Worm (Caenorhabditis elegans) whole organism, L4/young adult: ENCODE results near the gene oac-2.

Experiments used
- W03F9.2 ChIP-seq: fragments of 150-350 bp; optimal IDR thresholded peaks from 2 replicates; lab custom pipeline; 2014; ENCODE audit warnings: missing biosample characterization, missing genetic modification characterization
- dao-5 ChIP-seq: sonication (generic microtip); optimal IDR thresholded peaks from 2 replicates; lab custom pipeline; 2016; ENCODE audit warnings: missing genotype, missing genetic modification characterization, moderate library complexity, missing compliant biosample characterization
- him-1 ChIP-seq: sonication (generic microtip); optimal IDR thresholded peaks from 2 replicates; lab custom pipeline; 2016; ENCODE audit warnings: missing genotype, missing genetic modification reagents, missing genetic modification characterization, missing compliant biosample characterization

The oac-2 gene

ce11 chrV:3449810-3450209 lies 25.1 kb downstream of the oac-2 start:
- no peak for TF ChIP-seq him-1 (tag; lab: Kevin White, UChicago)
- no peak for TF ChIP-seq W03F9.2 (tag; lab: Kevin White, UChicago)
- no peak for TF ChIP-seq dao-5 (tag; lab: Kevin White, UChicago)

DNA sequence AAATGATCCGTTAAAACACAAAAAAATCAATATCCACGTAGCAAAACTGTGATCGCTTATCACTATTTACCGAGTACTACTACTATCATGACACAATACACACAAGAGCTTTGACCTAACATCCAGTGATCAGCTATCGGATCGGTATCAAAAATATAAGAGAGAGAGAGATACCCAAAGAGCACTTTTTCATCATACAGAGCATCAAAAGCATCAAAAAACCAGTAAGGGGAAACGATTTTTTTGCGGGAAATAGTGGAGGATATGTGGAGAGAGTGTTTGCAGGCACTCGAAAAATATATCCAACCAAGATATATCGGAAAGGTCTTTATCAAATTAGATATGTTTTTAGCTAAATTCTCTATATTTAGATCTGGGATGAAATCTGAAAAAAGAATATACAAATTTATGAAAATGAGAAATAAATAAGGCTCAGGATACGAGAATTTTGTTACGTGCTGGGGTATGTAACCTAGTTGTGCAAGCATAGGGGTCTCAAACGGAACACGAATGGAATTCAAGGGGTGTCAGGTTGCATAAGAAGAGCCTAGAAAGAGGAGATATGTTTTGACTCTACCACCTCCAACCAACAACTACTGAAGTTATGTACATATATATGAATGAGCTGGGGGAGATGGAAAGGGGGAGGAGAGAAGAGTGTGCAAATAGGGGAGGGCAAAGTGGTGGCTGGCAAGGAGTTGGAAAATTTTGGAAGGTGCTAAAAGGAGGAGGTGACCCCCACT lies 29.7 kb downstream of the oac-2 start:
- no peak for TF ChIP-seq dao-5 (tag; lab: Kevin White, UChicago)
- TF ChIP-seq W03F9.2 (tag; lab: Kevin White, UChicago) = no peak
- no peak for TF ChIP-seq him-1 (tag; lab: Kevin White, UChicago)

ce11 chrV:3444777-3445089 lies 30.2 kb downstream of the oac-2 start, which contains the start of gene cfz-2:
TSS of gene cfz-2 (minus strand) at chrV:3444877.
- TF ChIP-seq dao-5 (tag; lab: Kevin White, UChicago) (no peak), W03F9.2 (tag; lab: Kevin White, UChicago) (no peak), him-1 (tag; lab: Kevin White, UChicago) (no peak)

ce11 chrV:3442609-3443008 lies 32.3 kb downstream of the oac-2 start:
- no peak for TF ChIP-seq him-1 (tag; lab: Kevin White, UChicago)
- TF ChIP-seq dao-5 (tag; lab: Kevin White, UChicago) = no peak
- TF ChIP-seq W03F9.2 (tag; lab: Kevin White, UChicago) = no peak

DNA sequence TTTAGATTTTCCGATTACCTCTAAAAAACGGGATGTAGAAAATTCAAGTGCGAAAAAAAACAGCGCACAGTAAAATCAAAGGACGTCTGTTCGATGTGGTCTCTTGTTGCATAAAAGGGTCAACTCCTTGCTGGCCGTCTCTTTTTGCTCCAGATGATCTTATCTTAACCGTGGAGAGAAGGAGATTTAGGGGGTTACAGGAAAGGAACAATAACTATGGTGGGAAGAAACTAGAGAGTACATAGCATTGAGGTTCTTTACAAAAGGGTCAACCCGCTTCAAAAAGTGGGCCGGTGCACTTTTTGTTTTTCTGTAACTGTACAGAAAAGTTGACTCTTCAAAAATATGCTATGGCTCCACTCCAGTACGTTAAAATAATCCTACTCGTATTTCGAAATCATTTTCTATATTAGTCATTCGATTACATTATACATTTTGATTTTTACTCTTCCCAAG lies 43.4 kb downstream of the oac-2 start, which contains the start of the genes T20D4.19 and srj-9:
T20D4.19 (minus strand) TSS at position 101 of the 456 bp plus-strand sequence.
srj-9 (plus strand) TSS at position 406 of the 456 bp plus-strand sequence.
- TF ChIP-seq him-1 (tag; lab: Kevin White, UChicago) (no peak), W03F9.2 (tag; lab: Kevin White, UChicago) (no peak), dao-5 (tag; lab: Kevin White, UChicago) (no peak)

DNA sequence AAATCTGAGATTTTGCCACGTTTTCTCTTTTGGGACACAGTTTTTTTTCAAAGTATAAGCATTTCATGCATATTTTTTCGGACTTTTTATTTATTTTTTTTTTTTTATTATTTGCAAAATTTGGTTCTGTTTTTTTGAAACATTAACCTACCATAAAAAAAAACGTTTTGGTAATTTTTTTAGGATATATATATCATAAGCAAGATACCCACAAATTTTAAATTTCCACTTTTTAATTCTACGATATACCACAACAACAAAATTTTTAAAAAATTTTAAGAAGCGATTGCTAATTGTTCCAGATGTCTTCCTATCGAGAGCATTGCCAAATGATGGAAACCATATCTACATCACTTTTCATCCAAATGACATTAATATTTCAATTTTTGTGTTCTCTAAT lies 46.2 kb downstream of the oac-2 start, which contains the start of gene srab-20:
srab-20 (plus strand) TSS at position 301 of the 400 bp plus-strand sequence.
- TF ChIP-seq dao-5 (tag; lab: Kevin White, UChicago) = no peak
- no peak for TF ChIP-seq W03F9.2 (tag; lab: Kevin White, UChicago)
- TF ChIP-seq him-1 (tag; lab: Kevin White, UChicago) = no peak

ce11 chrV:3426076-3426475 lies 48.8 kb downstream of the oac-2 start, which contains the start of gene srab-22:
TSS of gene srab-22 (plus strand) at chrV:3426376.
- TF ChIP-seq dao-5 (tag; lab: Kevin White, UChicago) = no peak
- TF ChIP-seq W03F9.2 (tag; lab: Kevin White, UChicago) = no peak
- TF ChIP-seq him-1 (tag; lab: Kevin White, UChicago) = no peak

ce11 chrV:3424341-3424740 lies 50.6 kb downstream of the oac-2 start, which contains the start of gene srab-21:
TSS of gene srab-21 (minus strand) at chrV:3424441.
- no peak for TF ChIP-seq dao-5 (tag; lab: Kevin White, UChicago)
- no peak for TF ChIP-seq W03F9.2 (tag; lab: Kevin White, UChicago)
